Worm (Caenorhabditis elegans): ENCODE measurements around the gene sri-54.

DNA sequence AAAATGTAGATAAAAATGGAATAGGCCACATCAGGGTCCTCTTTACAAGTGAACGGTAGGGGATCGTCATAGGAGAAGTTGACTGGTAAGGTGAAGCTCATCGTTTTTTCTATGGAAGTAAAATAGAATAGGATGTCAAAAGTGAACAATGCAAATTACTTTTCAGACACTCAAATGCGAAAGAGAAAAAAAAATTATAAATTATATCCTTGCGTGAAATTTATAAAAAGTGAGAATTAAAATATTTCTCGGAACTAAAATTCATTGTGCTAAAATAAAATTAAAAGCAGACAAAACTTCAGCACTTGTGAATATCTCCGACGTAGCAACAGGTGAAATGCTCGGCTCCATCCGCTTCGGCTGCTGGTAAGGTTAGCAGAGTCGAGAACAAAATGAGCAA lies 44.4 kb downstream of the sri-54 start, which contains the start of gene srg-22:
- TF ChIP-seq med-1 (GFP tag; optimal IDR thresholded peaks at IDR 0.05; ENCODE audit: insufficient read depth) (no peak), tab-1 (GFP tag; IDR thresholded peaks at IDR 0.05) (no peak), cog-1 (tag; optimal IDR thresholded peaks at IDR 0.05) (no peak), ref-1 (GFP tag; conservative IDR thresholded peaks at IDR 0.05) (no peak)

Measured in whole organism, midembryonic.